Worm (Caenorhabditis elegans): ENCODE results near the gene T19D12.10.

- TF ChIP-seq him-1 (tag; optimal IDR thresholded peaks at IDR 0.05), result no peak
- no peak for TF ChIP-seq dao-5 (tag; optimal IDR thresholded peaks at IDR 0.05)
- no peak for TF ChIP-seq W03F9.2 (tag; optimal IDR thresholded peaks at IDR 0.05)
These were observed 22.5 kb downstream of the T19D12.10 start, which contains the start of gene T19D12.5 for ce11 chrII:6636136-6636535.
